Fruit fly (Drosophila melanogaster) whole organism, embryonic: ENCODE data around the gene CG33181.
A peak's percentile ranks its signal among the peaks of the same experiment; 100 is the strongest.

ENCODE experiments used
- ATbp ChIP-seq: fragments of 200-800 bp; sonication (Bioruptor generic); optimal IDR thresholded peaks from 2 replicates; lab custom pipeline; 2017; ENCODE audit warnings: missing biosample characterization, mild to moderate bottlenecking, missing genetic modification characterization, missing genetic modification reagents
- Abd-B ChIP-seq: fragments of 200-800 bp; sonication (Bioruptor generic); optimal IDR thresholded peaks from 2 replicates; lab custom pipeline; 2018; ENCODE audit warnings: missing biosample characterization, mild to moderate bottlenecking, missing genetic modification characterization, moderate library complexity
- Adf1 ChIP-seq: fragments of 200-800 bp; sonication (Bioruptor generic); IDR thresholded peaks from 2 replicates; pipeline ENCODE4 v1.3.6; 2022; ENCODE audit warnings: missing biosample characterization, missing genetic modification characterization
- BEAF-32 ChIP-seq: fragments of 200-800 bp; sonication (Bioruptor generic); optimal IDR thresholded peaks from 3 replicates; lab custom pipeline; 2017; ENCODE audit warnings: missing biosample characterization, missing genetic modification characterization, mild to moderate bottlenecking, moderate library complexity, missing genetic modification reagents
- CG10209 ChIP-seq: fragments of 200-800 bp; sonication (Bioruptor generic); optimal IDR thresholded peaks from 3 replicates; lab custom pipeline; 2017; ENCODE audit warnings: missing biosample characterization, mild to moderate bottlenecking, missing genetic modification characterization, missing genetic modification reagents
- CG10321 ChIP-seq: fragments of 200-800 bp; sonication (Bioruptor generic); IDR thresholded peaks from 2 replicates; pipeline ENCODE4 v1.3.6; 2022; ENCODE audit warnings: missing biosample characterization, missing genetic modification characterization
- CG11695 ChIP-seq: fragments of 200-800 bp; sonication (Bioruptor generic); IDR thresholded peaks from 3 replicates; pipeline ENCODE4 v1.3.6; 2022; ENCODE audit warnings: missing biosample characterization, missing genetic modification characterization
- CG12155 ChIP-seq: fragments of 200-800 bp; sonication (Bioruptor generic); optimal IDR thresholded peaks from 3 replicates; lab custom pipeline; 2016; ENCODE audit warnings: missing biosample characterization, missing genetic modification characterization
- CG14050 ChIP-seq: fragments of 200-800 bp; sonication (Bioruptor generic); IDR thresholded peaks from 3 replicates; pipeline ENCODE4 v1.3.6; 2022; ENCODE audit warnings: missing biosample characterization, missing genetic modification characterization
- CG14710 ChIP-seq: fragments of 200-800 bp; sonication (Bioruptor generic); optimal IDR thresholded peaks from 3 replicates; lab custom pipeline; 2019; ENCODE audit warnings: missing biosample characterization, mild to moderate bottlenecking, missing genetic modification characterization, moderate library complexity
- CG14965 ChIP-seq: fragments of 200-800 bp; sonication (Bioruptor generic); optimal IDR thresholded peaks from 2 replicates; lab custom pipeline; 2016; ENCODE audit warnings: missing biosample characterization, missing genetic modification characterization, borderline replicate concordance
- CG15073 ChIP-seq: fragments of 200-800 bp; sonication (Bioruptor generic); optimal IDR thresholded peaks from 2 replicates; lab custom pipeline; 2016; ENCODE audit warnings: missing biosample characterization, missing genetic modification characterization
- CG1603 ChIP-seq: fragments of 200-800 bp; sonication (Bioruptor generic); optimal IDR thresholded peaks from 2 replicates; lab custom pipeline; 2019; ENCODE audit warnings: missing biosample characterization, mild to moderate bottlenecking, missing genetic modification characterization, moderate library complexity
- CG16863 ChIP-seq: fragments of 200-800 bp; sonication (Bioruptor generic); optimal IDR thresholded peaks from 3 replicates; lab custom pipeline; 2016; ENCODE audit warnings: missing biosample characterization, missing genetic modification characterization
- CG17912 ChIP-seq: fragments of 200-800 bp; sonication (Bioruptor generic); optimal IDR thresholded peaks from 2 replicates; lab custom pipeline; 2018; ENCODE audit warnings: missing biosample characterization, mild to moderate bottlenecking, missing genetic modification characterization
- CG18011 ChIP-seq: fragments of 200-800 bp; sonication (Bioruptor generic); optimal IDR thresholded peaks from 2 replicates; lab custom pipeline; 2017; ENCODE audit warnings: missing biosample characterization, missing genetic modification characterization, mild to moderate bottlenecking, moderate library complexity, missing genotype
- CG18262 ChIP-seq: fragments of 200-800 bp; optimal IDR thresholded peaks from 3 replicates; lab custom pipeline; 2019; ENCODE audit warnings: missing biosample characterization, mild to moderate bottlenecking, missing genetic modification characterization, moderate library complexity
- CG18619 ChIP-seq: fragments of 200-800 bp; sonication (Bioruptor generic); optimal IDR thresholded peaks from 3 replicates; lab custom pipeline; 2017; ENCODE audit warnings: missing biosample characterization, mild to moderate bottlenecking, missing genetic modification characterization
- CG2129 ChIP-seq: fragments of 200-800 bp; sonication (Bioruptor generic); IDR thresholded peaks from 2 replicates; pipeline ENCODE4 v1.3.6; 2022; ENCODE audit warnings: missing biosample characterization, missing genetic modification characterization; ENCODE audit not compliant: partially characterized antibody
- CG2678 ChIP-seq: fragments of 200-800 bp; sonication (Bioruptor generic); optimal IDR thresholded peaks from 3 replicates; lab custom pipeline; 2019; ENCODE audit warnings: missing biosample characterization, mild to moderate bottlenecking, missing genetic modification characterization, moderate library complexity
- CG31224 ChIP-seq: fragments of 200-800 bp; sonication (Bioruptor generic); IDR thresholded peaks from 2 replicates; pipeline ENCODE4 v1.3.6; 2022; ENCODE audit warnings: missing biosample characterization, missing genetic modification characterization
- CG31441 ChIP-seq: fragments of 200-800 bp; sonication (Bioruptor generic); IDR thresholded peaks from 2 replicates; pipeline ENCODE4 v1.3.6; 2022; ENCODE audit warnings: missing biosample characterization, missing genetic modification characterization
- CG4404 ChIP-seq: fragments of 200-800 bp; sonication (Bioruptor generic); IDR thresholded peaks from 2 replicates; pipeline ENCODE4 v1.3.6; 2022; ENCODE audit warnings: missing biosample characterization, missing genetic modification characterization
- CG4730 ChIP-seq: fragments of 200-800 bp; sonication (Bioruptor generic); IDR thresholded peaks from 2 replicates; pipeline ENCODE4 v1.3.6; 2022; ENCODE audit warnings: missing biosample characterization, missing genetic modification characterization
- CG6689 ChIP-seq: fragments of 200-800 bp; sonication (Bioruptor generic); IDR thresholded peaks from 2 replicates; pipeline ENCODE4 v1.3.6; 2022; ENCODE audit warnings: missing biosample characterization, missing genetic modification characterization
- CG9215 ChIP-seq: fragments of 200-800 bp; sonication (Bioruptor generic); IDR thresholded peaks from 2 replicates; pipeline ENCODE4 v1.3.6; 2022; ENCODE audit warnings: missing biosample characterization, missing genetic modification characterization
- CG9609 ChIP-seq: fragments of 200-800 bp; sonication (Bioruptor generic); optimal IDR thresholded peaks from 3 replicates; lab custom pipeline; 2016; ENCODE audit warnings: missing biosample characterization, missing genetic modification characterization
- CoRest ChIP-seq: fragments of 200-800 bp; sonication (Bioruptor generic); optimal IDR thresholded peaks from 3 replicates; lab custom pipeline; 2018; ENCODE audit warnings: missing biosample characterization, mild to moderate bottlenecking, missing genetic modification characterization, moderate library complexity
- Gug ChIP-seq: fragments of 200-800 bp; sonication (Bioruptor generic); IDR thresholded peaks from 4 replicates; pipeline ENCODE4 v1.3.6; 2022; ENCODE audit warnings: missing biosample characterization, missing genetic modification characterization
- Hand ChIP-seq: fragments of 200-800 bp; sonication (Bioruptor generic); optimal IDR thresholded peaks from 2 replicates; lab custom pipeline; 2017; ENCODE audit warnings: mild to moderate bottlenecking, missing biosample characterization, missing genetic modification reagents, missing genetic modification characterization
- Jarid2 ChIP-seq: fragments of 200-800 bp; sonication (Bioruptor generic); optimal IDR thresholded peaks from 3 replicates; lab custom pipeline; 2017; ENCODE audit warnings: mild to moderate bottlenecking, missing biosample characterization, missing genetic modification reagents, missing genetic modification characterization
- Side ChIP-seq: fragments of 200-800 bp; sonication (Bioruptor generic); optimal IDR thresholded peaks from 2 replicates; lab custom pipeline; 2016; ENCODE audit warnings: missing biosample characterization, missing genetic modification characterization
- Six4 ChIP-seq: fragments of 200-800 bp; sonication (Bioruptor generic); optimal IDR thresholded peaks from 2 replicates; lab custom pipeline; 2016; ENCODE audit warnings: missing biosample characterization, missing genetic modification characterization
- Tbp ChIP-seq: fragments of >200 bp; optimal IDR thresholded peaks from 2 replicates; lab custom pipeline; 2018; ENCODE audit warnings: missing biosample characterization, missing genetic modification characterization
- Xbp1 ChIP-seq: fragments of 200-800 bp; sonication (Bioruptor generic); optimal IDR thresholded peaks from 3 replicates; lab custom pipeline; 2016; ENCODE audit warnings: missing biosample characterization, mild to moderate bottlenecking, missing genetic modification characterization
- al ChIP-seq: fragments of 200-800 bp; sonication (Bioruptor generic); IDR thresholded peaks from 2 replicates; pipeline ENCODE4 v1.3.6; 2022; ENCODE audit warnings: missing biosample characterization, missing genetic modification characterization
- bcd ChIP-seq: fragments of 200-800 bp; sonication (Bioruptor generic); optimal IDR thresholded peaks from 2 replicates; lab custom pipeline; 2017; ENCODE audit warnings: missing biosample characterization, mild to moderate bottlenecking, missing genetic modification characterization
- ci ChIP-seq: fragments of 200-800 bp; sonication (Bioruptor generic); IDR thresholded peaks from 3 replicates; pipeline ENCODE4 v1.3.6; 2022; ENCODE audit warnings: missing biosample characterization, missing genetic modification characterization
- crol ChIP-seq: fragments of 200-800 bp; sonication (Bioruptor generic); IDR thresholded peaks from 2 replicates; pipeline ENCODE4 v1.3.6; 2022; ENCODE audit warnings: missing biosample characterization, missing genetic modification characterization
- emc ChIP-seq: fragments of 200-800 bp; sonication (Bioruptor generic); optimal IDR thresholded peaks from 2 replicates; lab custom pipeline; 2016; ENCODE audit warnings: missing biosample characterization, missing genetic modification characterization
- gsb ChIP-seq: fragments of 200-800 bp; sonication (Bioruptor generic); IDR thresholded peaks from 2 replicates; pipeline ENCODE4 v1.3.6; 2022; ENCODE audit warnings: missing biosample characterization, missing genetic modification characterization
- gt ChIP-seq: fragments of 200-800 bp; sonication (Bioruptor generic); IDR thresholded peaks from 2 replicates; pipeline ENCODE4 v1.3.6; 2022; ENCODE audit warnings: missing biosample characterization, missing genetic modification characterization
- inv ChIP-seq: fragments of 200-800 bp; sonication (Bioruptor generic); IDR thresholded peaks from 2 replicates; pipeline ENCODE4 v1.3.6; 2022; ENCODE audit warnings: missing biosample characterization, missing genetic modification characterization; ENCODE audit not compliant: partially characterized antibody
- odd ChIP-seq: fragments of 200-800 bp; sonication (Bioruptor generic); optimal IDR thresholded peaks from 2 replicates; lab custom pipeline; 2017; ENCODE audit warnings: missing biosample characterization, mild to moderate bottlenecking, missing genetic modification characterization
- psq ChIP-seq: fragments of 200-800 bp; sonication (Bioruptor generic); optimal IDR thresholded peaks from 2 replicates; lab custom pipeline; 2017; ENCODE audit warnings: missing biosample characterization, missing genetic modification characterization
- schlank ChIP-seq: fragments of 200-800 bp; sonication (Bioruptor generic); optimal IDR thresholded peaks from 2 replicates; lab custom pipeline; 2018; ENCODE audit warnings: missing biosample characterization, mild to moderate bottlenecking, missing genetic modification characterization
- stc ChIP-seq: fragments of 200-800 bp; sonication (Bioruptor generic); IDR thresholded peaks from 2 replicates; pipeline ENCODE4 v1.3.6; 2022; ENCODE audit warnings: missing biosample characterization, missing genetic modification characterization
- ttk ChIP-seq: fragments of 200-800 bp; sonication (Bioruptor generic); IDR thresholded peaks from 2 replicates; pipeline ENCODE4 v2.1.2; 2022; ENCODE audit warnings: missing biosample characterization, missing genetic modification characterization
- tup ChIP-seq: fragments of 200-800 bp; sonication (Bioruptor generic); optimal IDR thresholded peaks from 2 replicates; lab custom pipeline; 2016; ENCODE audit warnings: missing biosample characterization, mild to moderate bottlenecking, missing genetic modification characterization, moderate library complexity
- usp ChIP-seq: fragments of >200 bp; optimal IDR thresholded peaks from 2 replicates; lab custom pipeline; 2017; ENCODE audit warnings: missing biosample characterization, missing genetic modification characterization

CG33181 gene

dm6 chrX:8444883-8445572, 44.1 kb upstream of the CG33181 start (continued):
- TF ChIP-seq CoRest (tag; lab: Kevin White, UChicago) (peak; percentile 77), CG6689 (GFP tag; lab: Robert Waterston, UW) (peak; percentile 62; the same call in 1 of the 2 replicates), CG11695 (GFP tag; lab: Robert Waterston, UW) (0 out of 3 replicates have a peak, but pooled peaks have one; percentile 57), CG14965 (GFP tag; lab: Kevin White, UChicago) (no peak), Jarid2 (GFP tag; lab: Kevin White, UChicago) (no peak), inv (GFP tag; lab: Robert Waterston, UW) (no peak), Xbp1 (GFP tag; lab: Kevin White, UChicago) (peak; percentile 35), CG18262 (tag; lab: Kevin White, UChicago) (peak; percentile 93), CG10209 (GFP tag; lab: Kevin White, UChicago) (peak; percentile 50), gt (no peak), Gug (GFP tag; lab: Robert Waterston, UW) (no peak), Adf1 (no peak), CG10321 (GFP tag; lab: Robert Waterston, UW) (no peak), CG4730 (GFP tag; lab: Robert Waterston, UW) (0 out of 2 replicates have a peak, but pooled peaks have one; percentile 12), al (no peak), CG9609 (GFP tag; lab: Kevin White, UChicago) (no peak), odd (no peak), CG18619 (GFP tag; lab: Kevin White, UChicago) (no peak), CG17912 (GFP tag; lab: Kevin White, UChicago) (no peak), usp (GFP tag; lab: Kevin White, UChicago) (no peak), CG16863 (no peak), CG14050 (GFP tag; lab: Robert Waterston, UW) (no peak), tup (GFP tag; lab: Kevin White, UChicago) (no peak), CG14710 (tag; lab: Kevin White, UChicago) (peak; percentile 82), CG15073 (no peak), ttk (GFP tag; lab: Robert Waterston, UW) (no peak), ATbp (peak; percentile 34), BEAF-32 (GFP tag; lab: Kevin White, UChicago) (peak; percentile 7), CG18011 (GFP tag; lab: Kevin White, UChicago) (no peak), emc (GFP tag; lab: Kevin White, UChicago) (no peak), bcd (no peak), ci (GFP tag; lab: Robert Waterston, UW) (peak; percentile 75), Abd-B (GFP tag; lab: Kevin White, UChicago) (peak; percentile 32), crol (GFP tag; lab: Robert Waterston, UW) (no peak), CG12155 (GFP tag; lab: Kevin White, UChicago) (peak; percentile 2), schlank (no peak), stc (peak; percentile 65), CG4404 (GFP tag; lab: Robert Waterston, UW) (peak; percentile 62), CG2129 (GFP tag; lab: Robert Waterston, UW) (no peak), CG1603 (tag; lab: Kevin White, UChicago) (peak; percentile 35), Hand (GFP tag; lab: Kevin White, UChicago) (no peak), psq (GFP tag; lab: Kevin White, UChicago) (no peak), Six4 (GFP tag; lab: Kevin White, UChicago) (peak; percentile 17), CG31224 (GFP tag; lab: Robert Waterston, UW) (no peak), CG2678 (tag; lab: Kevin White, UChicago) (peak; percentile 75), gsb (no peak), CG31441 (GFP tag; lab: Robert Waterston, UW) (peak; percentile 83), Tbp (GFP tag; lab: Kevin White, UChicago) (no peak), Side (no peak), CG9215 (GFP tag; lab: Robert Waterston, UW) (no peak)
